Worm (Caenorhabditis elegans) whole organism, L4 larva: ENCODE results near the gene ZC190.4.

Source experiments
- F44E2.7 ChIP-seq: fragments of 200-800 bp; sonication (Bioruptor generic); IDR thresholded peaks from 2 replicates; pipeline ENCODE4 v2.1.2; 2022; ENCODE audit warnings: missing genetic modification characterization, missing compliant biosample characterization
- ZK546.5 ChIP-seq, 2 experiments: sonication (generic microtip); optimal IDR thresholded peaks; 2 replicates each; lab custom pipeline; 2017; ENCODE audit warnings: missing biosample characterization in 2 of 2, missing genetic modification characterization in 2 of 2
- ceh-28 ChIP-seq: fragments of 150-350 bp; optimal IDR thresholded peaks from 2 replicates; lab custom pipeline; 2014; ENCODE audit warnings: missing biosample characterization, missing genetic modification reagents, missing genetic modification characterization
- fkh-10 ChIP-seq: fragments of 150-350 bp; optimal IDR thresholded peaks from 2 replicates; lab custom pipeline; 2014; ENCODE audit warnings: missing biosample characterization, missing genetic modification reagents, missing genetic modification characterization
- fos-1 ChIP-seq: fragments of 150-350 bp; optimal IDR thresholded peaks from 2 replicates; lab custom pipeline; 2014; ENCODE audit warnings: missing biosample characterization, missing genetic modification characterization
- hif-1 ChIP-seq, 2 experiments: sonication (generic microtip); optimal IDR thresholded peaks; 2 replicates each; lab custom pipeline; 2016 to 2017; ENCODE audit warnings: missing compliant biosample characterization in 2 of 2, missing genetic modification characterization in 2 of 2, missing genetic modification reagents in 2 of 2, missing genotype in 2 of 2, mild to moderate bottlenecking in 1 of 2
- lin-13 ChIP-seq: fragments of 150-350 bp; optimal IDR thresholded peaks from 2 replicates; lab custom pipeline; 2014; ENCODE audit warnings: missing biosample characterization, missing genetic modification reagents, missing genetic modification characterization
- madf-9 ChIP-seq: fragments of 200-800 bp; sonication (Bioruptor generic); conservative IDR thresholded peaks from 2 replicates; pipeline ENCODE4 v1.3.6; 2022; ENCODE audit warnings: missing genetic modification reagents, missing genetic modification characterization, missing compliant biosample characterization
- mdt-29 ChIP-seq: fragments of 200-800 bp; sonication (Bioruptor generic); IDR thresholded peaks from 2 replicates; pipeline ENCODE4 v1.3.6; 2022; ENCODE audit warnings: missing genetic modification reagents, missing genetic modification characterization, missing compliant biosample characterization
- mep-1 ChIP-seq: fragments of 150-350 bp; sonication (generic microtip); optimal IDR thresholded peaks from 3 replicates; lab custom pipeline; 2014; ENCODE audit warnings: missing biosample characterization, missing genetic modification characterization
- unc-130 ChIP-seq: sonication (generic microtip); optimal IDR thresholded peaks from 2 replicates; lab custom pipeline; 2016; ENCODE audit warnings: missing genetic modification reagents, missing genetic modification characterization, missing compliant biosample characterization
- unc-39 ChIP-seq: sonication (generic microtip); optimal IDR thresholded peaks from 2 replicates; lab custom pipeline; 2017; ENCODE audit warnings: missing biosample characterization, missing genetic modification characterization
- unc-62 ChIP-seq, 3 experiments: fragments of 150-350 bp in 1 of 3; sonication (generic microtip); optimal IDR thresholded peaks in 2 of 3; peaks in 1 of 3; 1 replicate in 1 of 3; 2 replicates in 2 of 3; lab custom pipeline; 2014 to 2017; ENCODE audit warnings: missing biosample characterization in 3 of 3, missing genetic modification characterization in 3 of 3, missing genetic modification reagents in 3 of 3, missing genotype in 1 of 3

ce11 chrV:8621213-8621612 is 44.7 kb upstream of the ZC190.4 start, which contains the start of gene idpc-2:
- TF ChIP-seq madf-9 (GFP tag; lab: Robert Waterston, UW): no peak
- TF ChIP-seq F44E2.7: no peak
- no peak for TF ChIP-seq ZK546.5 (tag; optimal IDR thresholded peaks at IDR 0.05; lab: Kevin White, UChicago)
- TF ChIP-seq ceh-28 (tag; lab: Kevin White, UChicago): no peak
- no peak for TF ChIP-seq mep-1 (tag; lab: Kevin White, UChicago)
- no peak for TF ChIP-seq unc-62 (GFP tag; optimal IDR thresholded peaks at IDR 0.05 in 1 of 2; lab: Kevin White, UChicago)
- TF ChIP-seq unc-62 (tag; optimal IDR thresholded peaks at IDR 0.05; lab: Kevin White, UChicago): no peak
- TF ChIP-seq fos-1: no peak
- no peak for TF ChIP-seq fkh-10 (GFP tag; lab: Kevin White, UChicago)
- no peak for TF ChIP-seq lin-13 (GFP tag; lab: Kevin White, UChicago)
- no peak for TF ChIP-seq unc-39 (tag; lab: Kevin White, UChicago)
- TF ChIP-seq hif-1 (tag; optimal IDR thresholded peaks at IDR 0.05; lab: Kevin White, UChicago): no peak
- no peak for TF ChIP-seq mdt-29
- no peak for TF ChIP-seq unc-130 (GFP tag; lab: Kevin White, UChicago)
